Fruit fly (Drosophila melanogaster): ENCODE results near the gene Rox8.

DNA sequence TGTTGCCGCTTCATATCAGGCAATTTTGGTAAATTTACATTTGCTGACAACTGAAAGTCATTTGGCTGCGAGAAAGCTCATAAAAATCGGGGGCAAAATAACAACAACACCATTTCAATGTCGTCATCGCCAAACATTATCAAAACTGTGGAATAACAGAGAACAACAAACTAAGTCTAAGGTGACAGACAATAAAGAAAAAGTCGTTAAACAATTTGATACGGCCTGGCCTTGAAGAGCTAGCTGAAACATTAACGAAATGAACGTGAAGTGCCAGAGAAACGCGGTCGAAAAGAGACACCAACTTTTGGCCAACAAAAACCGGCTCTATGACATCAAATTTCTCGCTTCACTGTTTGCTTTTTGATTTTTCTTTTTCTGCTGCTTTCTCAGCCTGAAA is 42.1 kb upstream of the Rox8 start:
- TF ChIP-seq Gug (GFP tag; IDR thresholded peaks at IDR 0.05), result no peak
- TF ChIP-seq dsx (GFP tag; optimal IDR thresholded peaks at IDR 0.05; ENCODE audit: poor library complexity, severe bottlenecking), result no peak
- no peak for TF ChIP-seq CG6276 (GFP tag; optimal IDR thresholded peaks at IDR 0.05)
- TF ChIP-seq net (GFP tag; optimal IDR thresholded peaks at IDR 0.05), result no peak
- TF ChIP-seq fd85E (GFP tag; optimal IDR thresholded peaks at IDR 0.05), result no peak
- no peak for TF ChIP-seq CG10631 (GFP tag; optimal IDR thresholded peaks at IDR 0.05)
- no peak for TF ChIP-seq Ets21C (GFP tag; optimal IDR thresholded peaks at IDR 0.05)
- no peak for TF ChIP-seq CG10669 (GFP tag; optimal IDR thresholded peaks at IDR 0.05)
- TF ChIP-seq achi (GFP tag; optimal IDR thresholded peaks at IDR 0.05), result no peak
- no peak for TF ChIP-seq CG34406 (GFP tag; optimal IDR thresholded peaks at IDR 0.05)
- TF ChIP-seq CG8119 (GFP tag; IDR thresholded peaks at IDR 0.05), result no peak
- no peak for TF ChIP-seq CG6808 (GFP tag; optimal IDR thresholded peaks at IDR 0.05)
- TF ChIP-seq CG7368 (GFP tag; optimal IDR thresholded peaks at IDR 0.05), result no peak

All from whole organism, prepupa.